Fruit fly (Drosophila melanogaster) whole organism, embryonic: Measurements from ENCODE around the gene Nse4.

Source experiments
- Asciz ChIP-seq: fragments of 200-800 bp; sonication (Bioruptor generic); optimal IDR thresholded peaks from 2 replicates; lab custom pipeline; 2017; ENCODE audit warnings: missing biosample characterization, mild to moderate bottlenecking, missing genetic modification characterization, missing genetic modification reagents
- CG10565 ChIP-seq: fragments of 200-800 bp; sonication (Bioruptor generic); optimal IDR thresholded peaks from 3 replicates; lab custom pipeline; 2016; ENCODE audit warnings: missing biosample characterization, mild to moderate bottlenecking, missing genetic modification characterization
- CG11723 ChIP-seq: fragments of 200-800 bp; sonication (Bioruptor generic); optimal IDR thresholded peaks from 2 replicates; lab custom pipeline; 2017; ENCODE audit warnings: missing biosample characterization, mild to moderate bottlenecking, missing genetic modification characterization
- CG13424 ChIP-seq: fragments of 200-800 bp; sonication (Bioruptor generic); optimal IDR thresholded peaks from 2 replicates; lab custom pipeline; 2019; ENCODE audit warnings: missing biosample characterization, mild to moderate bottlenecking, missing genetic modification characterization, moderate library complexity
- CG1529 ChIP-seq: fragments of 200-800 bp; sonication (Bioruptor generic); optimal IDR thresholded peaks from 3 replicates; lab custom pipeline; 2018; ENCODE audit warnings: missing biosample characterization, missing genetic modification characterization
- CG15479 ChIP-seq: fragments of 200-800 bp; sonication (Bioruptor generic); optimal IDR thresholded peaks from 3 replicates; lab custom pipeline; 2019; ENCODE audit warnings: missing biosample characterization, mild to moderate bottlenecking, missing genetic modification characterization, moderate library complexity
- CG15514 ChIP-seq: fragments of 200-800 bp; sonication (Bioruptor generic); optimal IDR thresholded peaks from 3 replicates; lab custom pipeline; 2017; ENCODE audit warnings: missing biosample characterization, missing genetic modification characterization, mild to moderate bottlenecking, moderate library complexity, missing genetic modification reagents
- CG2202 ChIP-seq: fragments of 200-800 bp; sonication (Bioruptor generic); optimal IDR thresholded peaks from 2 replicates; lab custom pipeline; 2018; ENCODE audit warnings: missing biosample characterization, mild to moderate bottlenecking, missing genetic modification characterization
- CG30020 ChIP-seq: fragments of 200-800 bp; optimal IDR thresholded peaks from 2 replicates; lab custom pipeline; 2019; ENCODE audit warnings: missing biosample characterization, mild to moderate bottlenecking, missing genetic modification characterization, moderate library complexity
- CG32772 ChIP-seq: fragments of 200-800 bp; sonication (Bioruptor generic); IDR thresholded peaks from 2 replicates; pipeline ENCODE4 v1.3.6; 2022; ENCODE audit warnings: missing biosample characterization, missing genetic modification characterization
- CG34422 ChIP-seq: fragments of 200-800 bp; sonication (Bioruptor generic); IDR thresholded peaks from 3 replicates; pipeline ENCODE4 v1.3.6; 2022; ENCODE audit warnings: missing biosample characterization, missing genetic modification characterization
- CG4707 ChIP-seq: fragments of 200-800 bp; sonication (Bioruptor generic); optimal IDR thresholded peaks from 2 replicates; lab custom pipeline; 2018; ENCODE audit warnings: missing biosample characterization, mild to moderate bottlenecking, missing genetic modification characterization, moderate library complexity
- CG4730 ChIP-seq: fragments of 200-800 bp; sonication (Bioruptor generic); IDR thresholded peaks from 2 replicates; pipeline ENCODE4 v1.3.6; 2022; ENCODE audit warnings: missing biosample characterization, missing genetic modification characterization
- CG7556 ChIP-seq: fragments of 200-800 bp; sonication (Bioruptor generic); optimal IDR thresholded peaks from 2 replicates; lab custom pipeline; 2017; ENCODE audit warnings: missing biosample characterization, mild to moderate bottlenecking, missing genetic modification characterization
- CG7928 ChIP-seq: fragments of 200-800 bp; sonication (Bioruptor generic); optimal IDR thresholded peaks from 2 replicates; lab custom pipeline; 2017; ENCODE audit warnings: missing biosample characterization, mild to moderate bottlenecking, missing genetic modification characterization
- Camta ChIP-seq: fragments of 200-800 bp; sonication (Bioruptor generic); optimal IDR thresholded peaks from 2 replicates; lab custom pipeline; 2016; ENCODE audit warnings: missing biosample characterization, missing genetic modification characterization
- Dbx ChIP-seq: fragments of 200-800 bp; sonication (Bioruptor generic); IDR thresholded peaks from 3 replicates; pipeline ENCODE4 v1.3.6; 2022; ENCODE audit warnings: missing biosample characterization, missing genetic modification characterization
- Elba2 ChIP-seq: fragments of 200-800 bp; sonication (Bioruptor generic); optimal IDR thresholded peaks from 3 replicates; lab custom pipeline; 2016; ENCODE audit warnings: missing biosample characterization, missing genetic modification characterization
- Fer1 ChIP-seq: fragments of 200-800 bp; sonication (Bioruptor generic); optimal IDR thresholded peaks from 2 replicates; lab custom pipeline; 2017; ENCODE audit warnings: missing biosample characterization, mild to moderate bottlenecking, missing genetic modification characterization
- HmgZ ChIP-seq: fragments of 200-800 bp; sonication (Bioruptor generic); optimal IDR thresholded peaks from 2 replicates; lab custom pipeline; 2018; ENCODE audit warnings: missing biosample characterization, mild to moderate bottlenecking, missing genetic modification characterization
- Hr3 ChIP-seq: fragments of 200-800 bp; sonication (Bioruptor generic); optimal IDR thresholded peaks from 3 replicates; lab custom pipeline; 2016; ENCODE audit warnings: missing biosample characterization, missing genetic modification characterization
- Lim3 ChIP-seq: fragments of 200-800 bp; sonication (Bioruptor generic); IDR thresholded peaks from 2 replicates; pipeline ENCODE4 v1.3.6; 2022; ENCODE audit warnings: missing biosample characterization, missing genetic modification characterization
- Med ChIP-seq: fragments of 200-800 bp; sonication (Bioruptor generic); peaks from one replicate; lab custom pipeline; 2016; ENCODE audit warnings: missing biosample characterization, missing genetic modification characterization, mild to moderate bottlenecking, inconsistent platforms, moderate library complexity
- PHDP ChIP-seq: fragments of 200-800 bp; sonication (Bioruptor generic); optimal IDR thresholded peaks from 3 replicates; lab custom pipeline; 2018; ENCODE audit warnings: missing biosample characterization, mild to moderate bottlenecking, missing genetic modification characterization, moderate library complexity
- Pdp1 ChIP-seq, 2 experiments: fragments of 200-800 bp; sonication (Bioruptor generic); optimal IDR thresholded peaks; 3 replicates each; lab custom pipeline; 2016; ENCODE audit warnings: missing biosample characterization in 2 of 2, missing genetic modification characterization in 2 of 2, mild to moderate bottlenecking in 1 of 2, moderate library complexity in 1 of 2
- Sry-δ ChIP-seq: fragments of 200-800 bp; sonication (Bioruptor generic); optimal IDR thresholded peaks from 2 replicates; lab custom pipeline; 2016; ENCODE audit warnings: missing biosample characterization, missing genetic modification characterization
- TFAM ChIP-seq: fragments of 200-800 bp; sonication (Bioruptor generic); optimal IDR thresholded peaks from 2 replicates; lab custom pipeline; 2017; ENCODE audit warnings: missing biosample characterization, missing genetic modification characterization, inconsistent platforms
- YL-1 ChIP-seq: fragments of 200-800 bp; sonication (Bioruptor generic); optimal IDR thresholded peaks from 3 replicates; lab custom pipeline; 2017; ENCODE audit warnings: missing biosample characterization, mild to moderate bottlenecking, missing genetic modification characterization
- cg ChIP-seq: fragments of 200-800 bp; sonication (Bioruptor generic); optimal IDR thresholded peaks from 3 replicates; lab custom pipeline; 2019; ENCODE audit warnings: missing biosample characterization, mild to moderate bottlenecking, missing genetic modification characterization, moderate library complexity
- crc ChIP-seq: fragments of 200-800 bp; sonication (Bioruptor generic); optimal IDR thresholded peaks from 2 replicates; lab custom pipeline; 2016; ENCODE audit warnings: missing biosample characterization, missing genetic modification characterization
- crol ChIP-seq: fragments of 200-800 bp; sonication (Bioruptor generic); IDR thresholded peaks from 2 replicates; pipeline ENCODE4 v1.3.6; 2022; ENCODE audit warnings: missing biosample characterization, missing genetic modification characterization
- cwo ChIP-seq: fragments of 200-800 bp; sonication (Bioruptor generic); optimal IDR thresholded peaks from 3 replicates; lab custom pipeline; 2017; ENCODE audit warnings: missing biosample characterization, missing genetic modification characterization, mild to moderate bottlenecking, moderate library complexity, missing genetic modification reagents
- dati ChIP-seq: fragments of 200-800 bp; sonication (Bioruptor generic); IDR thresholded peaks from 2 replicates; pipeline ENCODE4 v1.3.6; 2022; ENCODE audit warnings: missing biosample characterization, missing genetic modification characterization
- dmrt99B ChIP-seq: fragments of 200-800 bp; sonication (Bioruptor generic); optimal IDR thresholded peaks from 2 replicates; lab custom pipeline; 2018; ENCODE audit warnings: missing biosample characterization, mild to moderate bottlenecking, missing genetic modification characterization, moderate library complexity
- emc ChIP-seq: fragments of 200-800 bp; sonication (Bioruptor generic); optimal IDR thresholded peaks from 2 replicates; lab custom pipeline; 2016; ENCODE audit warnings: missing biosample characterization, missing genetic modification characterization
- fd64A ChIP-seq: fragments of 200-800 bp; sonication (Bioruptor generic); optimal IDR thresholded peaks from 3 replicates; lab custom pipeline; 2018; ENCODE audit warnings: missing biosample characterization, mild to moderate bottlenecking, missing genetic modification characterization
- fru ChIP-seq: fragments of >200 bp; optimal IDR thresholded peaks from 2 replicates; lab custom pipeline; 2017
- fu2 ChIP-seq: fragments of 200-800 bp; sonication (Bioruptor generic); optimal IDR thresholded peaks from 2 replicates; lab custom pipeline; 2016; ENCODE audit warnings: missing biosample characterization, missing genetic modification characterization
- gsb ChIP-seq: fragments of 200-800 bp; sonication (Bioruptor generic); IDR thresholded peaks from 2 replicates; pipeline ENCODE4 v1.3.6; 2022; ENCODE audit warnings: missing biosample characterization, missing genetic modification characterization
- ind ChIP-seq: fragments of 200-800 bp; sonication (Bioruptor generic); optimal IDR thresholded peaks from 3 replicates; lab custom pipeline; 2016; ENCODE audit warnings: missing biosample characterization, missing genetic modification characterization
- kni ChIP-seq: fragments of 200-800 bp; sonication (Bioruptor generic); optimal IDR thresholded peaks from 3 replicates; lab custom pipeline; 2017; ENCODE audit warnings: mild to moderate bottlenecking, missing biosample characterization, missing genetic modification reagents, missing genetic modification characterization
- knrl ChIP-seq: fragments of 200-800 bp; sonication (Bioruptor generic); IDR thresholded peaks from 3 replicates; pipeline ENCODE4 v1.3.6; 2022; ENCODE audit warnings: missing biosample characterization, missing genetic modification characterization; ENCODE audit not compliant: partially characterized antibody
- pho ChIP-seq: fragments of 200-800 bp; sonication (Bioruptor generic); optimal IDR thresholded peaks from 2 replicates; lab custom pipeline; 2016; ENCODE audit warnings: missing biosample characterization, missing genetic modification characterization
- pzg ChIP-seq: fragments of 200-800 bp; sonication (Bioruptor generic); optimal IDR thresholded peaks from 3 replicates; lab custom pipeline; 2018; ENCODE audit warnings: missing biosample characterization, mild to moderate bottlenecking, missing genetic modification characterization, moderate library complexity
- rib ChIP-seq: fragments of 200-800 bp; sonication (Bioruptor generic); IDR thresholded peaks from 2 replicates; pipeline ENCODE4 v1.3.6; 2022; ENCODE audit warnings: missing biosample characterization, missing genetic modification characterization
- sc ChIP-seq, 3 experiments: fragments of >200 bp in 2 of 3; fragments of 200-800 bp in 1 of 3; sonication (Bioruptor generic) in 1 of 3; optimal IDR thresholded peaks; 2 replicates in 2 of 3; 3 replicates in 1 of 3; lab custom pipeline; 2017; ENCODE audit warnings: mild to moderate bottlenecking in 1 of 3, missing biosample characterization in 1 of 3, missing genetic modification characterization in 1 of 3, missing genetic modification reagents in 1 of 3
- scrt ChIP-seq: fragments of 200-800 bp; sonication (Bioruptor generic); optimal IDR thresholded peaks from 2 replicates; lab custom pipeline; 2018; ENCODE audit warnings: missing biosample characterization, mild to moderate bottlenecking, missing genetic modification characterization, moderate library complexity
- sisA ChIP-seq: fragments of 200-800 bp; sonication (Bioruptor generic); IDR thresholded peaks from 2 replicates; pipeline ENCODE4 v1.3.6; 2022; ENCODE audit warnings: missing biosample characterization, missing genetic modification characterization
- slp2 ChIP-seq: fragments of 200-800 bp; sonication (Bioruptor generic); optimal IDR thresholded peaks from 2 replicates; lab custom pipeline; 2016; ENCODE audit warnings: missing biosample characterization, missing genetic modification characterization
- tx ChIP-seq: fragments of 200-800 bp; sonication (Bioruptor generic); optimal IDR thresholded peaks from 2 replicates; lab custom pipeline; 2016; ENCODE audit warnings: missing biosample characterization, missing genetic modification characterization
- vvl ChIP-seq: fragments of 200-800 bp; sonication (Bioruptor generic); IDR thresholded peaks from 2 replicates; pipeline ENCODE4 v1.3.6; 2022; ENCODE audit warnings: missing biosample characterization, missing genetic modification characterization

Gene Nse4

dm6 chr2L:10435606-10436160, 3.6 kb upstream of the Nse4 start, which contains the start of the genes TBC1D16 and holn1 (continued):
- peak; percentile 23 for TF ChIP-seq PHDP (tag; lab: Kevin White, UChicago)
- TF ChIP-seq YL-1 (GFP tag; lab: Kevin White, UChicago) = no peak
- no peak for TF ChIP-seq knrl (GFP tag; lab: Robert Waterston, UW)
- TF ChIP-seq CG2202 (tag; lab: Kevin White, UChicago) = no peak
- no peak for TF ChIP-seq CG4707 (GFP tag; lab: Kevin White, UChicago)
- TF ChIP-seq Camta (GFP tag; lab: Kevin White, UChicago) = no peak
- no peak for TF ChIP-seq CG11723
- no peak for TF ChIP-seq CG7556
- TF ChIP-seq CG4730 = no peak
- no peak for TF ChIP-seq scrt (GFP tag; lab: Kevin White, UChicago)
- no peak for TF ChIP-seq fu2 (GFP tag; lab: Kevin White, UChicago)
- TF ChIP-seq fru = no peak
- TF ChIP-seq HmgZ (tag; lab: Kevin White, UChicago) = no peak
- TF ChIP-seq CG1529 = no peak
- no peak for TF ChIP-seq CG15479 (GFP tag; lab: Kevin White, UChicago)
- TF ChIP-seq sc (optimal IDR thresholded peaks at IDR 0.05; lab: Kevin White, UChicago) = no peak
- TF ChIP-seq sc (GFP tag; optimal IDR thresholded peaks at IDR 0.05; lab: Kevin White, UChicago) = no peak
- TF ChIP-seq CG10565 (GFP tag; lab: Kevin White, UChicago) = no peak
- TF ChIP-seq CG15514 = no peak
- TF ChIP-seq sisA = no peak
- TF ChIP-seq pzg = peak; percentile 13
- no peak for TF ChIP-seq cg
- no peak for TF ChIP-seq Pdp1 (GFP tag; optimal IDR thresholded peaks at IDR 0.05; lab: Kevin White, UChicago)
- TF ChIP-seq CG30020 (tag; lab: Kevin White, UChicago) = peak; percentile 94
- TF ChIP-seq fd64A = no peak
- no peak for TF ChIP-seq pho (GFP tag; lab: Kevin White, UChicago)
- TF ChIP-seq CG32772 = no peak
- TF ChIP-seq ind (GFP tag; lab: Kevin White, UChicago) = no peak
- TF ChIP-seq CG34422 (GFP tag; lab: Robert Waterston, UW) = no peak
- no peak for TF ChIP-seq Med (GFP tag; lab: Kevin White, UChicago)
- TF ChIP-seq CG7928 (GFP tag; lab: Kevin White, UChicago) = no peak
- TF ChIP-seq rib (GFP tag; lab: Robert Waterston, UW) = no peak
- peak; percentile 62 for TF ChIP-seq Sry-δ (GFP tag; lab: Kevin White, UChicago)
- TF ChIP-seq Hr3 (GFP tag; lab: Kevin White, UChicago) = no peak
- TF ChIP-seq vvl (GFP tag; lab: Robert Waterston, UW) = no peak
- TF ChIP-seq Lim3 (GFP tag; lab: Robert Waterston, UW) = no peak
- TF ChIP-seq gsb = no peak
- TF ChIP-seq Asciz (GFP tag; lab: Kevin White, UChicago) = no peak
- TF ChIP-seq crc (GFP tag; lab: Kevin White, UChicago) = no peak
- no peak for TF ChIP-seq crol (GFP tag; lab: Robert Waterston, UW)
- no peak for TF ChIP-seq dmrt99B (tag; lab: Kevin White, UChicago)
- no peak for TF ChIP-seq slp2 (GFP tag; lab: Kevin White, UChicago)
- TF ChIP-seq kni (GFP tag; lab: Kevin White, UChicago) = no peak
- no peak for TF ChIP-seq Fer1
- no peak for TF ChIP-seq dati (GFP tag; lab: Robert Waterston, UW)
- TF ChIP-seq Elba2 (GFP tag; lab: Kevin White, UChicago) = no peak
- no peak for TF ChIP-seq tx (GFP tag; lab: Kevin White, UChicago)
- TF ChIP-seq cwo (GFP tag; lab: Kevin White, UChicago) = no peak
- TF ChIP-seq CG13424 = peak; percentile 13
- no peak for TF ChIP-seq TFAM (GFP tag; lab: Kevin White, UChicago)
- no peak for TF ChIP-seq Dbx (GFP tag; lab: Robert Waterston, UW)
- TF ChIP-seq emc = no peak
